Fruit fly (Drosophila melanogaster) whole organism, embryonic: ENCODE measurements around the gene CG34288.

ENCODE experiments used
- Aef1 ChIP-seq: fragments of 200-800 bp; sonication (Bioruptor generic); IDR thresholded peaks from 3 replicates; pipeline ENCODE4 v1.3.6; 2022; ENCODE audit warnings: missing biosample characterization, missing genetic modification characterization
- Awh ChIP-seq: fragments of 200-800 bp; sonication (Bioruptor generic); IDR thresholded peaks from 2 replicates; pipeline ENCODE4, ENCODE4 v1.3.6; 2022; ENCODE audit warnings: missing biosample characterization, missing genetic modification characterization
- CG10431 ChIP-seq: fragments of 200-800 bp; sonication (Bioruptor generic); optimal IDR thresholded peaks from 3 replicates; lab custom pipeline; 2018; ENCODE audit warnings: missing biosample characterization, mild to moderate bottlenecking, missing genetic modification characterization
- CG10959 ChIP-seq: fragments of 200-800 bp; sonication (Bioruptor generic); IDR thresholded peaks from 2 replicates; pipeline ENCODE4 v1.3.6; 2022; ENCODE audit warnings: missing biosample characterization, missing genetic modification characterization
- CG11398 ChIP-seq: fragments of 200-800 bp; sonication (Bioruptor generic); optimal IDR thresholded peaks from 2 replicates; lab custom pipeline; 2016; ENCODE audit warnings: missing biosample characterization, missing genetic modification characterization
- CG11695 ChIP-seq: fragments of 200-800 bp; sonication (Bioruptor generic); IDR thresholded peaks from 3 replicates; pipeline ENCODE4 v1.3.6; 2022; ENCODE audit warnings: missing biosample characterization, missing genetic modification characterization
- CG11723 ChIP-seq: fragments of 200-800 bp; sonication (Bioruptor generic); optimal IDR thresholded peaks from 2 replicates; lab custom pipeline; 2017; ENCODE audit warnings: missing biosample characterization, mild to moderate bottlenecking, missing genetic modification characterization
- CG13123 ChIP-seq: fragments of 200-800 bp; sonication (Bioruptor generic); optimal IDR thresholded peaks from 2 replicates; lab custom pipeline; 2016; ENCODE audit warnings: missing biosample characterization, missing genetic modification characterization
- CG17186 ChIP-seq: fragments of 200-800 bp; sonication (Bioruptor generic); optimal IDR thresholded peaks from 3 replicates; lab custom pipeline; 2017; ENCODE audit warnings: missing biosample characterization, missing genetic modification reagents, missing genetic modification characterization
- CG17802 ChIP-seq: fragments of 200-800 bp; sonication (Bioruptor generic); optimal IDR thresholded peaks from 2 replicates; lab custom pipeline; 2018; ENCODE audit warnings: missing biosample characterization, mild to moderate bottlenecking, missing genetic modification characterization, moderate library complexity
- CG1832 ChIP-seq: fragments of 200-800 bp; sonication (Bioruptor generic); optimal IDR thresholded peaks from 2 replicates; lab custom pipeline; 2017; ENCODE audit warnings: missing biosample characterization, mild to moderate bottlenecking, missing genetic modification characterization, inconsistent platforms
- CG18619 ChIP-seq: fragments of 200-800 bp; sonication (Bioruptor generic); optimal IDR thresholded peaks from 3 replicates; lab custom pipeline; 2017; ENCODE audit warnings: missing biosample characterization, mild to moderate bottlenecking, missing genetic modification characterization
- CG32767 ChIP-seq: fragments of 200-800 bp; sonication (Bioruptor generic); IDR thresholded peaks from 2 replicates; pipeline ENCODE4 v1.3.6; 2022; ENCODE audit warnings: missing biosample characterization, missing genetic modification characterization
- CG3281 ChIP-seq: fragments of 200-800 bp; sonication (Bioruptor generic); optimal IDR thresholded peaks from 3 replicates; lab custom pipeline; 2017; ENCODE audit warnings: missing biosample characterization, mild to moderate bottlenecking, missing genetic modification characterization
- CG34376 ChIP-seq: fragments of 200-800 bp; sonication (Bioruptor generic); optimal IDR thresholded peaks from 2 replicates; lab custom pipeline; 2018; ENCODE audit warnings: missing biosample characterization, mild to moderate bottlenecking, missing genetic modification characterization
- CG43689 ChIP-seq: fragments of 200-800 bp; sonication (Bioruptor generic); IDR thresholded peaks from 2 replicates; pipeline ENCODE4 v1.3.6; 2022; ENCODE audit warnings: missing biosample characterization, missing genetic modification characterization
- CG4820 ChIP-seq: fragments of 200-800 bp; sonication (Bioruptor generic); optimal IDR thresholded peaks from 3 replicates; lab custom pipeline; 2016; ENCODE audit warnings: missing biosample characterization, missing genetic modification characterization
- CG5245 ChIP-seq: fragments of 200-800 bp; sonication (Bioruptor generic); optimal IDR thresholded peaks from 3 replicates; lab custom pipeline; 2016; ENCODE audit warnings: missing biosample characterization, missing genetic modification characterization
- CG6175 ChIP-seq: fragments of 200-800 bp; sonication (Bioruptor generic); IDR thresholded peaks from 3 replicates; pipeline ENCODE4 v1.3.6; 2022; ENCODE audit warnings: missing biosample characterization, missing genetic modification characterization
- CG7556 ChIP-seq: fragments of 200-800 bp; sonication (Bioruptor generic); optimal IDR thresholded peaks from 2 replicates; lab custom pipeline; 2017; ENCODE audit warnings: missing biosample characterization, mild to moderate bottlenecking, missing genetic modification characterization
- CG7745 ChIP-seq: fragments of 200-800 bp; sonication (Bioruptor generic); optimal IDR thresholded peaks from 2 replicates; lab custom pipeline; 2018; ENCODE audit warnings: missing biosample characterization, mild to moderate bottlenecking, missing genetic modification characterization, moderate library complexity
- CG7839 ChIP-seq: fragments of 200-800 bp; sonication (Bioruptor generic); optimal IDR thresholded peaks from 3 replicates; lab custom pipeline; 2018; ENCODE audit warnings: missing biosample characterization, mild to moderate bottlenecking, missing genetic modification characterization, moderate library complexity
- Dfd ChIP-seq, 2 experiments: fragments of >200 bp; optimal IDR thresholded peaks; 2 replicates each; lab custom pipeline; 2017; ENCODE audit warnings: missing biosample characterization in 2 of 2, missing genetic modification characterization in 2 of 2
- Dip2 ChIP-seq: fragments of 200-800 bp; sonication (Bioruptor generic); IDR thresholded peaks from 2 replicates; pipeline ENCODE4 v1.3.6; 2022; ENCODE audit warnings: missing biosample characterization, missing genetic modification characterization
- Doc3 ChIP-seq: fragments of 200-800 bp; sonication (Bioruptor generic); IDR thresholded peaks from 3 replicates; pipeline ENCODE4 v1.3.6; 2022; ENCODE audit warnings: missing biosample characterization, missing genetic modification characterization; ENCODE audit not compliant: partially characterized antibody
- HmgD ChIP-seq: fragments of 200-800 bp; sonication (Bioruptor generic); optimal IDR thresholded peaks from 3 replicates; lab custom pipeline; 2016; ENCODE audit warnings: missing biosample characterization, missing genetic modification characterization
- Side ChIP-seq: fragments of 200-800 bp; sonication (Bioruptor generic); optimal IDR thresholded peaks from 2 replicates; lab custom pipeline; 2016; ENCODE audit warnings: missing biosample characterization, missing genetic modification characterization
- Stat92E ChIP-seq, 3 experiments: fragments of >200 bp in 2 of 3; fragments of 200-800 bp in 1 of 3; sonication (Bioruptor generic) in 1 of 3; optimal IDR thresholded peaks; 2 replicates each; lab custom pipeline; 2017 to 2019; ENCODE audit warnings: missing biosample characterization in 3 of 3, missing genetic modification characterization in 3 of 3, mild to moderate bottlenecking in 1 of 3, moderate library complexity in 1 of 3
- Taf1 ChIP-seq: fragments of 200-800 bp; sonication (Bioruptor generic); IDR thresholded peaks from 2 replicates; pipeline ENCODE4 v1.3.6; 2022; ENCODE audit warnings: missing biosample characterization, missing genetic modification characterization
- aop ChIP-seq: fragments of 200-800 bp; sonication (Bioruptor generic); IDR thresholded peaks from 2 replicates; pipeline ENCODE4 v1.3.6; 2022; ENCODE audit warnings: missing biosample characterization, missing genetic modification characterization
- ase ChIP-seq: fragments of 200-800 bp; sonication (Bioruptor generic); IDR thresholded peaks from 3 replicates; pipeline ENCODE4 v1.3.6; 2022; ENCODE audit warnings: missing biosample characterization, missing genetic modification characterization
- btn ChIP-seq: fragments of 200-800 bp; sonication (Bioruptor generic); optimal IDR thresholded peaks from 2 replicates; lab custom pipeline; 2016; ENCODE audit warnings: missing biosample characterization, missing genetic modification characterization
- dimm ChIP-seq: fragments of 200-800 bp; sonication (Bioruptor generic); IDR thresholded peaks from 2 replicates; pipeline ENCODE4 v1.3.6; 2022; ENCODE audit warnings: missing biosample characterization, missing genetic modification characterization
- dm ChIP-seq: fragments of 200-800 bp; sonication (Bioruptor generic); optimal IDR thresholded peaks from 3 replicates; lab custom pipeline; 2016; ENCODE audit warnings: missing biosample characterization, missing genetic modification characterization
- fd102C ChIP-seq: fragments of 200-800 bp; sonication (Bioruptor generic); optimal IDR thresholded peaks from 2 replicates; lab custom pipeline; 2018; ENCODE audit warnings: missing biosample characterization, mild to moderate bottlenecking, missing genetic modification characterization, moderate library complexity
- fru ChIP-seq: fragments of >200 bp; optimal IDR thresholded peaks from 2 replicates; lab custom pipeline; 2017
- grn ChIP-seq: fragments of 200-800 bp; sonication (Bioruptor generic); optimal IDR thresholded peaks from 3 replicates; lab custom pipeline; 2017; ENCODE audit warnings: missing biosample characterization, missing genetic modification characterization
- insv ChIP-seq, 2 experiments: fragments of 200-800 bp; sonication (Bioruptor generic); optimal IDR thresholded peaks; 3 replicates each; lab custom pipeline; 2016 to 2018; ENCODE audit warnings: missing biosample characterization in 2 of 2, missing genetic modification characterization in 2 of 2
- kah ChIP-seq: fragments of 200-800 bp; sonication (Bioruptor generic); optimal IDR thresholded peaks from 2 replicates; lab custom pipeline; 2018; ENCODE audit warnings: missing biosample characterization, mild to moderate bottlenecking, missing genetic modification characterization
- lmd ChIP-seq: fragments of 200-800 bp; sonication (Bioruptor generic); IDR thresholded peaks from 2 replicates; pipeline ENCODE4 v1.3.6; 2022; ENCODE audit warnings: missing biosample characterization, missing genetic modification characterization
- luna ChIP-seq: fragments of 200-800 bp; sonication (Bioruptor generic); optimal IDR thresholded peaks from 2 replicates; lab custom pipeline; 2016; ENCODE audit warnings: missing biosample characterization, missing genetic modification characterization
- mirr ChIP-seq: fragments of 200-800 bp; sonication (Bioruptor generic); optimal IDR thresholded peaks from 3 replicates; lab custom pipeline; 2018; ENCODE audit warnings: missing biosample characterization, mild to moderate bottlenecking, missing genetic modification characterization
- mld ChIP-seq: fragments of 200-800 bp; sonication (Bioruptor generic); IDR thresholded peaks from 3 replicates; pipeline ENCODE4 v1.3.6; 2022; ENCODE audit warnings: missing biosample characterization, missing genetic modification characterization; ENCODE audit not compliant: partially characterized antibody
- otp ChIP-seq: fragments of 200-800 bp; sonication (Bioruptor generic); IDR thresholded peaks from 3 replicates; pipeline ENCODE4, ENCODE4 v1.3.6; 2022; ENCODE audit warnings: missing biosample characterization, missing genetic modification characterization
- peb ChIP-seq: fragments of 200-800 bp; sonication (Bioruptor generic); IDR thresholded peaks from 2 replicates; pipeline ENCODE4 v1.3.6; 2022; ENCODE audit warnings: missing biosample characterization, missing genetic modification characterization
- pita ChIP-seq: fragments of 200-800 bp; sonication (Bioruptor generic); optimal IDR thresholded peaks from 2 replicates; lab custom pipeline; 2017; ENCODE audit warnings: missing biosample characterization, mild to moderate bottlenecking, missing genetic modification characterization
- ro ChIP-seq: fragments of 200-800 bp; sonication (Bioruptor generic); IDR thresholded peaks from 2 replicates; pipeline ENCODE4 v1.3.6; 2022; ENCODE audit warnings: missing biosample characterization, missing genetic modification characterization
- sna ChIP-seq: fragments of 200-800 bp; sonication (Bioruptor generic); IDR thresholded peaks from 2 replicates; pipeline ENCODE4 v1.3.6; 2022; ENCODE audit warnings: missing biosample characterization, missing genetic modification characterization; ENCODE audit not compliant: partially characterized antibody
- sr ChIP-seq: fragments of 200-800 bp; sonication (Bioruptor generic); IDR thresholded peaks from 3 replicates; pipeline ENCODE4 v1.3.6; 2022; ENCODE audit warnings: missing biosample characterization, missing genetic modification characterization
- toy ChIP-seq: fragments of 200-800 bp; sonication (Bioruptor generic); IDR thresholded peaks from 2 replicates; pipeline ENCODE4 v1.3.6; 2022; ENCODE audit warnings: missing biosample characterization, missing genetic modification characterization
- z ChIP-seq: fragments of 200-800 bp; sonication (Bioruptor generic); IDR thresholded peaks from 3 replicates; pipeline ENCODE4 v1.3.6; 2022; ENCODE audit warnings: missing biosample characterization, missing genetic modification characterization

The CG34288 gene

DNA sequence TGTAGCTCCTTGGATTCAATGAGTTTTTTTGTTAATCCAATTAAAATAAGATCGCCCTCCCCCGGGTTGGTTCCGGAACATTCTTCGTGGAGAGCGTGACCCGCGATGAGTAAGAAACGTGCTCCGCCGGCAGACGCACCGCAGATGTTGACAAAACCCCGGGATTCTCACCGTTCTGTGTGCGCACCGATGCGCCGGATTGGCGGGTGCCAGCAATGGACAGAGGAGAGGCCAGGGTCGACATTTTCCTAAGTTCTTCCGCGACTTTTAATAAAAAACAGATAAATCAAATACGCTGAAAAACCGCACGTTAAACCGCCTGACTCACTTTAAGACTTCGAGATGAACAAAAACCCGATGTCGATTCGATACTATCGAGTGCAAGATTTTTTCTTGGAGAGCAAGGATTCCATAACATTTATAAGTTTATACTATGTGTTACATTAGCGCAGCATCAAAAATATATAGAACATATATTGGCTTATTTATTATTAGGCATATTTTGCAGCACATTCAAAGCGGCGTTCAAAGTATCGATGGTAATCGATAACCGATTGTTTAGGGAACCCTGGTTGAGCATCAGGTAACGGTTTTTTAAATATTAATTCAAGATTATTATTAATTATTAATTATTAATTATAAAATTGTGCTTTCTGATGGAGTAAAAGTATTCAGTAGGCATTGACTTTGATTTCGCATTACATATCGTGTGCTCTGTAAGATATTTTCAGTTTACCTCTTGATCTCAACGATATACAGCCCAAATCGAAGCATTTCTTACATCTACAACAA is 44.2 kb upstream of the CG34288 start, which contains the start of the genes CCT1 and tHMG1 (continued):
- no peak for TF ChIP-seq otp (GFP tag; lab: Robert Waterston, UW)
- TF ChIP-seq dimm (GFP tag; lab: Robert Waterston, UW): no peak
- no peak for TF ChIP-seq peb
- TF ChIP-seq Side: no peak
- TF ChIP-seq btn: no peak
- no peak for TF ChIP-seq Stat92E (GFP tag; optimal IDR thresholded peaks at IDR 0.05; lab: Kevin White, UChicago)
- no peak for TF ChIP-seq CG17802 (tag; lab: Kevin White, UChicago)
- no peak for TF ChIP-seq aop
- TF ChIP-seq fd102C (GFP tag; lab: Kevin White, UChicago): no peak
- TF ChIP-seq CG5245 (GFP tag; lab: Kevin White, UChicago): no peak
- no peak for TF ChIP-seq ro (GFP tag; lab: Robert Waterston, UW)
- no peak for TF ChIP-seq Awh (GFP tag; lab: Robert Waterston, UW)
- no peak for TF ChIP-seq kah (GFP tag; lab: Kevin White, UChicago)
- TF ChIP-seq sna (GFP tag; lab: Robert Waterston, UW): peak; percentile 97
- no peak for TF ChIP-seq grn (GFP tag; lab: Kevin White, UChicago)
- TF ChIP-seq CG11398 (GFP tag; lab: Kevin White, UChicago): no peak
- no peak for TF ChIP-seq CG10431 (GFP tag; lab: Kevin White, UChicago)
- TF ChIP-seq CG18619 (GFP tag; lab: Kevin White, UChicago): no peak
- TF ChIP-seq lmd (GFP tag; lab: Robert Waterston, UW): no peak
- TF ChIP-seq CG7745 (tag; lab: Kevin White, UChicago): no peak
- no peak for TF ChIP-seq Taf1 (GFP tag; lab: Robert Waterston, UW)
- no peak for TF ChIP-seq CG11695 (GFP tag; lab: Robert Waterston, UW)
- no peak for TF ChIP-seq Aef1
- TF ChIP-seq CG13123 (GFP tag; lab: Kevin White, UChicago): no peak
- TF ChIP-seq CG1832 (GFP tag; lab: Kevin White, UChicago): no peak
- TF ChIP-seq CG34376 (GFP tag; lab: Kevin White, UChicago): no peak
- no peak for TF ChIP-seq Dfd (GFP tag; optimal IDR thresholded peaks at IDR 0.05; lab: Kevin White, UChicago)
- TF ChIP-seq HmgD (GFP tag; lab: Kevin White, UChicago): no peak
- peak; percentile 73 for TF ChIP-seq CG3281 (GFP tag; lab: Kevin White, UChicago)
- no peak for TF ChIP-seq luna
- TF ChIP-seq Dip2: no peak
- peak; percentile 76 for TF ChIP-seq dm (GFP tag; lab: Kevin White, UChicago)
- no peak for TF ChIP-seq sr (GFP tag; lab: Robert Waterston, UW)
- TF ChIP-seq CG17186 (GFP tag; lab: Kevin White, UChicago): peak; percentile 17
- TF ChIP-seq mld (GFP tag; lab: Robert Waterston, UW): peak; percentile 91; the same call in 2 of the 3 replicates
- no peak for TF ChIP-seq fru
- no peak for TF ChIP-seq pita
- no peak for TF ChIP-seq insv (GFP tag; optimal IDR thresholded peaks at IDR 0.05; lab: Kevin White, UChicago)
- no peak for TF ChIP-seq CG32767 (GFP tag; lab: Robert Waterston, UW)
- no peak for TF ChIP-seq ase
- TF ChIP-seq CG4820: no peak
- no peak for TF ChIP-seq mirr (GFP tag; lab: Kevin White, UChicago)
- TF ChIP-seq Doc3 (GFP tag; lab: Robert Waterston, UW): peak; percentile 98
- no peak for TF ChIP-seq CG43689 (GFP tag; lab: Robert Waterston, UW)
- no peak for TF ChIP-seq toy (GFP tag; lab: Robert Waterston, UW)
- TF ChIP-seq CG7839 (tag; lab: Kevin White, UChicago): no peak
- TF ChIP-seq CG11723 (GFP tag; lab: Kevin White, UChicago): no peak
- TF ChIP-seq CG6175 (GFP tag; lab: Robert Waterston, UW): no peak
- no peak for TF ChIP-seq CG7556
- no peak for TF ChIP-seq z (GFP tag; lab: Robert Waterston, UW)
- no peak for TF ChIP-seq CG10959 (GFP tag; lab: Robert Waterston, UW)
